Fruit fly (Drosophila melanogaster) whole organism, embryonic: Measurements from ENCODE around the gene H.
A peak's percentile ranks its signal among the peaks of the same experiment; 100 is the strongest.

Experiments used
- Adf1 ChIP-seq: fragments of 200-800 bp; sonication (Bioruptor generic); IDR thresholded peaks from 2 replicates; pipeline ENCODE4 v1.3.6; 2022; ENCODE audit warnings: missing biosample characterization, missing genetic modification characterization
- Awh ChIP-seq: fragments of 200-800 bp; sonication (Bioruptor generic); IDR thresholded peaks from 2 replicates; pipeline ENCODE4, ENCODE4 v1.3.6; 2022; ENCODE audit warnings: missing biosample characterization, missing genetic modification characterization
- BEAF-32 ChIP-seq: fragments of 200-800 bp; sonication (Bioruptor generic); optimal IDR thresholded peaks from 3 replicates; lab custom pipeline; 2017; ENCODE audit warnings: missing biosample characterization, missing genetic modification characterization, mild to moderate bottlenecking, moderate library complexity, missing genetic modification reagents
- CG11085 ChIP-seq: fragments of 200-800 bp; sonication (Bioruptor generic); IDR thresholded peaks from 2 replicates; pipeline ENCODE4 v1.3.6; 2022; ENCODE audit warnings: missing biosample characterization, missing genetic modification characterization
- CG1233 ChIP-seq: fragments of 200-800 bp; sonication (Bioruptor generic); optimal IDR thresholded peaks from 4 replicates; lab custom pipeline; 2018; ENCODE audit warnings: missing biosample characterization, mild to moderate bottlenecking, missing genetic modification characterization
- CG12659 ChIP-seq: fragments of 200-800 bp; sonication (Bioruptor generic); optimal IDR thresholded peaks from 3 replicates; lab custom pipeline; 2017; ENCODE audit warnings: mild to moderate bottlenecking, missing biosample characterization, missing genetic modification reagents, missing genetic modification characterization
- CG15601 ChIP-seq: fragments of 200-800 bp; sonication (Bioruptor generic); optimal IDR thresholded peaks from 3 replicates; lab custom pipeline; 2019; ENCODE audit warnings: missing biosample characterization, mild to moderate bottlenecking, missing genetic modification characterization, moderate library complexity
- CG1603 ChIP-seq: fragments of 200-800 bp; sonication (Bioruptor generic); optimal IDR thresholded peaks from 2 replicates; lab custom pipeline; 2019; ENCODE audit warnings: missing biosample characterization, mild to moderate bottlenecking, missing genetic modification characterization, moderate library complexity
- CG16779 ChIP-seq: fragments of 200-800 bp; sonication (Bioruptor generic); IDR thresholded peaks from 2 replicates; pipeline ENCODE4 v1.3.6; 2022; ENCODE audit warnings: missing biosample characterization, missing genetic modification characterization
- CG17829 ChIP-seq: fragments of 200-800 bp; optimal IDR thresholded peaks from 2 replicates; lab custom pipeline; 2019; ENCODE audit warnings: missing biosample characterization, mild to moderate bottlenecking, missing genetic modification characterization, moderate library complexity
- CG18262 ChIP-seq: fragments of 200-800 bp; optimal IDR thresholded peaks from 3 replicates; lab custom pipeline; 2019; ENCODE audit warnings: missing biosample characterization, mild to moderate bottlenecking, missing genetic modification characterization, moderate library complexity
- CG2202 ChIP-seq: fragments of 200-800 bp; sonication (Bioruptor generic); optimal IDR thresholded peaks from 2 replicates; lab custom pipeline; 2018; ENCODE audit warnings: missing biosample characterization, mild to moderate bottlenecking, missing genetic modification characterization
- CG2712 ChIP-seq: fragments of 200-800 bp; optimal IDR thresholded peaks from 3 replicates; lab custom pipeline; 2019; ENCODE audit warnings: missing biosample characterization, mild to moderate bottlenecking, missing genetic modification characterization, moderate library complexity
- CG32772 ChIP-seq: fragments of 200-800 bp; sonication (Bioruptor generic); IDR thresholded peaks from 2 replicates; pipeline ENCODE4 v1.3.6; 2022; ENCODE audit warnings: missing biosample characterization, missing genetic modification characterization
- CG3995 ChIP-seq: fragments of 200-800 bp; sonication (Bioruptor generic); optimal IDR thresholded peaks from 3 replicates; lab custom pipeline; 2016; ENCODE audit warnings: missing biosample characterization, missing genetic modification characterization
- CG4820 ChIP-seq: fragments of 200-800 bp; sonication (Bioruptor generic); optimal IDR thresholded peaks from 3 replicates; lab custom pipeline; 2016; ENCODE audit warnings: missing biosample characterization, missing genetic modification characterization
- CG6689 ChIP-seq: fragments of 200-800 bp; sonication (Bioruptor generic); IDR thresholded peaks from 2 replicates; pipeline ENCODE4 v1.3.6; 2022; ENCODE audit warnings: missing biosample characterization, missing genetic modification characterization
- CG6813 ChIP-seq: fragments of 200-800 bp; sonication (Bioruptor generic); optimal IDR thresholded peaks from 2 replicates; lab custom pipeline; 2017; ENCODE audit warnings: missing biosample characterization, missing genetic modification characterization, mild to moderate bottlenecking, moderate library complexity, missing genetic modification reagents
- CG9437 ChIP-seq: fragments of 200-800 bp; sonication (Bioruptor generic); optimal IDR thresholded peaks from 2 replicates; lab custom pipeline; 2018; ENCODE audit warnings: missing biosample characterization, mild to moderate bottlenecking, missing genetic modification characterization
- Camta ChIP-seq: fragments of 200-800 bp; sonication (Bioruptor generic); optimal IDR thresholded peaks from 2 replicates; lab custom pipeline; 2016; ENCODE audit warnings: missing biosample characterization, missing genetic modification characterization
- Dad ChIP-seq: fragments of 200-800 bp; sonication (Bioruptor generic); optimal IDR thresholded peaks from 3 replicates; lab custom pipeline; 2016; ENCODE audit warnings: missing biosample characterization, missing genetic modification characterization
- Dip2 ChIP-seq: fragments of 200-800 bp; sonication (Bioruptor generic); IDR thresholded peaks from 2 replicates; pipeline ENCODE4 v1.3.6; 2022; ENCODE audit warnings: missing biosample characterization, missing genetic modification characterization
- Doc3 ChIP-seq: fragments of 200-800 bp; sonication (Bioruptor generic); IDR thresholded peaks from 3 replicates; pipeline ENCODE4 v1.3.6; 2022; ENCODE audit warnings: missing biosample characterization, missing genetic modification characterization; ENCODE audit not compliant: partially characterized antibody
- Dref ChIP-seq: fragments of 200-800 bp; sonication (Bioruptor generic); IDR thresholded peaks from 2 replicates; pipeline ENCODE4 v1.3.6; 2022; ENCODE audit warnings: missing biosample characterization, missing genetic modification characterization
- E2f2 ChIP-seq: fragments of 200-800 bp; sonication (Bioruptor generic); IDR thresholded peaks from 2 replicates; pipeline ENCODE4 v1.3.6; 2022; ENCODE audit warnings: missing biosample characterization, missing genetic modification characterization
- HLHmδ ChIP-seq: fragments of 200-800 bp; sonication (Bioruptor generic); optimal IDR thresholded peaks from 2 replicates; lab custom pipeline; 2018; ENCODE audit warnings: missing biosample characterization, mild to moderate bottlenecking, missing genetic modification characterization, moderate library complexity
- Lhr ChIP-seq: fragments of 200-800 bp; sonication (Bioruptor generic); optimal IDR thresholded peaks from 3 replicates; lab custom pipeline; 2017; ENCODE audit warnings: mild to moderate bottlenecking, missing biosample characterization, missing genetic modification reagents, missing genetic modification characterization
- MBD-R2 ChIP-seq: fragments of 200-800 bp; sonication (Bioruptor generic); IDR thresholded peaks from 2 replicates; pipeline ENCODE4 v1.3.6; 2022; ENCODE audit warnings: missing biosample characterization, missing genetic modification characterization
- Meics ChIP-seq: fragments of 200-800 bp; sonication (Bioruptor generic); optimal IDR thresholded peaks from 2 replicates; lab custom pipeline; 2017; ENCODE audit warnings: missing biosample characterization, mild to moderate bottlenecking, missing genetic modification characterization
- Sin3A ChIP-seq: fragments of >200 bp; optimal IDR thresholded peaks from 2 replicates; lab custom pipeline; 2018
- Sry-δ ChIP-seq: fragments of 200-800 bp; sonication (Bioruptor generic); optimal IDR thresholded peaks from 2 replicates; lab custom pipeline; 2016; ENCODE audit warnings: missing biosample characterization, missing genetic modification characterization
- Stat92E ChIP-seq, 3 experiments: fragments of >200 bp in 2 of 3; fragments of 200-800 bp in 1 of 3; sonication (Bioruptor generic) in 1 of 3; optimal IDR thresholded peaks; 2 replicates each; lab custom pipeline; 2017 to 2019; ENCODE audit warnings: missing biosample characterization in 3 of 3, missing genetic modification characterization in 3 of 3, mild to moderate bottlenecking in 1 of 3, moderate library complexity in 1 of 3
- al ChIP-seq: fragments of 200-800 bp; sonication (Bioruptor generic); IDR thresholded peaks from 2 replicates; pipeline ENCODE4 v1.3.6; 2022; ENCODE audit warnings: missing biosample characterization, missing genetic modification characterization
- cad ChIP-seq: fragments of >200 bp; optimal IDR thresholded peaks from 2 replicates; lab custom pipeline; 2017; ENCODE audit warnings: missing biosample characterization, missing genetic modification characterization
- caup ChIP-seq: fragments of 200-800 bp; sonication (Bioruptor generic); optimal IDR thresholded peaks from 3 replicates; lab custom pipeline; 2017; ENCODE audit warnings: missing biosample characterization, mild to moderate bottlenecking, missing genetic modification characterization, moderate library complexity; ENCODE audit not compliant: severe bottlenecking
- dpn ChIP-seq, 2 experiments: fragments of 200-800 bp; sonication (Bioruptor generic); optimal IDR thresholded peaks; 3 replicates each; lab custom pipeline; 2016; ENCODE audit warnings: missing biosample characterization in 2 of 2, missing genetic modification characterization in 2 of 2
- ftz-f1 ChIP-seq: fragments of 200-800 bp; sonication (Bioruptor generic); optimal IDR thresholded peaks from 2 replicates; lab custom pipeline; 2016; ENCODE audit warnings: missing biosample characterization, missing genetic modification characterization
- insv ChIP-seq, 2 experiments: fragments of 200-800 bp; sonication (Bioruptor generic); optimal IDR thresholded peaks; 3 replicates each; lab custom pipeline; 2016 to 2018; ENCODE audit warnings: missing biosample characterization in 2 of 2, missing genetic modification characterization in 2 of 2
- nerfin-2 ChIP-seq: fragments of 200-800 bp; sonication (Bioruptor generic); IDR thresholded peaks from 2 replicates; pipeline ENCODE4 v1.3.6; 2022; ENCODE audit warnings: missing biosample characterization, missing genetic modification characterization; ENCODE audit not compliant: partially characterized antibody
- org-1 ChIP-seq: fragments of 200-800 bp; sonication (Bioruptor generic); optimal IDR thresholded peaks from 2 replicates; lab custom pipeline; 2017; ENCODE audit warnings: missing biosample characterization, missing genetic modification characterization
- peb ChIP-seq: fragments of 200-800 bp; sonication (Bioruptor generic); IDR thresholded peaks from 2 replicates; pipeline ENCODE4 v1.3.6; 2022; ENCODE audit warnings: missing biosample characterization, missing genetic modification characterization
- pho ChIP-seq: fragments of 200-800 bp; sonication (Bioruptor generic); optimal IDR thresholded peaks from 2 replicates; lab custom pipeline; 2016; ENCODE audit warnings: missing biosample characterization, missing genetic modification characterization
- pros ChIP-seq: fragments of 200-800 bp; sonication (Bioruptor generic); optimal IDR thresholded peaks from 3 replicates; lab custom pipeline; 2019; ENCODE audit warnings: missing biosample characterization, mild to moderate bottlenecking, missing genetic modification characterization, moderate library complexity
- pum ChIP-seq: fragments of 200-800 bp; sonication (Bioruptor generic); optimal IDR thresholded peaks from 2 replicates; lab custom pipeline; 2016; ENCODE audit warnings: missing biosample characterization, missing genetic modification characterization
- run ChIP-seq: fragments of 200-800 bp; sonication (Bioruptor generic); optimal IDR thresholded peaks from 3 replicates; lab custom pipeline; 2018; ENCODE audit warnings: missing biosample characterization, mild to moderate bottlenecking, missing genetic modification characterization
- slou ChIP-seq: fragments of 200-800 bp; sonication (Bioruptor generic); optimal IDR thresholded peaks from 3 replicates; lab custom pipeline; 2016; ENCODE audit warnings: missing biosample characterization, missing genetic modification characterization
- stwl ChIP-seq: fragments of 200-800 bp; sonication (Bioruptor generic); optimal IDR thresholded peaks from 3 replicates; lab custom pipeline; 2018; ENCODE audit warnings: missing biosample characterization, mild to moderate bottlenecking, missing genetic modification characterization, moderate library complexity
- tin ChIP-seq: fragments of 200-800 bp; sonication (Bioruptor generic); optimal IDR thresholded peaks from 3 replicates; lab custom pipeline; 2016; ENCODE audit warnings: missing biosample characterization, missing genetic modification characterization
- tna ChIP-seq: fragments of 200-800 bp; sonication (Bioruptor generic); IDR thresholded peaks from 2 replicates; pipeline ENCODE4 v1.3.6; 2022; ENCODE audit warnings: missing biosample characterization, missing genetic modification characterization; ENCODE audit not compliant: partially characterized antibody
- trem ChIP-seq: fragments of 200-800 bp; optimal IDR thresholded peaks from 3 replicates; lab custom pipeline; 2019; ENCODE audit warnings: missing biosample characterization, mild to moderate bottlenecking, missing genetic modification characterization, moderate library complexity
- unc-4 ChIP-seq: fragments of 200-800 bp; sonication (Bioruptor generic); IDR thresholded peaks from 2 replicates; pipeline ENCODE4 v1.3.6; 2022; ENCODE audit warnings: missing biosample characterization, missing genetic modification characterization; ENCODE audit not compliant: partially characterized antibody

H gene

dm6 chr3R:20576789-20577188 lies 44.9 kb upstream of the H start, which contains the start of the genes TFAM and CG5412 (continued):
- TF ChIP-seq CG32772 (GFP tag; lab: Robert Waterston, UW) = no peak
- peak; percentile 93 for TF ChIP-seq MBD-R2 (GFP tag; lab: Robert Waterston, UW)
- no peak for TF ChIP-seq Awh (GFP tag; lab: Robert Waterston, UW)
- TF ChIP-seq CG2712 (tag; lab: Kevin White, UChicago) = no peak
- TF ChIP-seq Lhr = peak; percentile 13
- TF ChIP-seq insv (GFP tag; optimal IDR thresholded peaks at IDR 0.05; lab: Kevin White, UChicago) = no peak
- TF ChIP-seq CG18262 (tag; lab: Kevin White, UChicago) = no peak
- no peak for TF ChIP-seq CG11085 (GFP tag; lab: Robert Waterston, UW)
- TF ChIP-seq Dip2 (GFP tag; lab: Robert Waterston, UW) = no peak
- TF ChIP-seq E2f2 (GFP tag; lab: Robert Waterston, UW) = peak; percentile 56; the same call in 1 of the 2 replicates
- no peak for TF ChIP-seq caup (GFP tag; lab: Kevin White, UChicago)
- no peak for TF ChIP-seq pum
- peak in 1 of 3 experiments; percentile 49 for TF ChIP-seq Stat92E (GFP tag; optimal IDR thresholded peaks at IDR 0.05; lab: Kevin White, UChicago)
- TF ChIP-seq CG17829 (tag; lab: Kevin White, UChicago) = peak; percentile 26
- no peak for TF ChIP-seq al
- TF ChIP-seq BEAF-32 (GFP tag; lab: Kevin White, UChicago) = peak; percentile 42
- TF ChIP-seq CG3995 (GFP tag; lab: Kevin White, UChicago) = peak; percentile 13
- TF ChIP-seq org-1 (GFP tag; lab: Kevin White, UChicago) = no peak
- peak; percentile 50 for TF ChIP-seq CG1603 (tag; lab: Kevin White, UChicago)
- TF ChIP-seq cad (GFP tag; lab: Kevin White, UChicago) = no peak
- no peak for TF ChIP-seq Dad (GFP tag; lab: Kevin White, UChicago)
- TF ChIP-seq tin (GFP tag; lab: Kevin White, UChicago) = no peak
- peak; percentile 83 for TF ChIP-seq Sry-δ (GFP tag; lab: Kevin White, UChicago)
- TF ChIP-seq tna = no peak
- TF ChIP-seq CG6813 = peak; percentile 2
- TF ChIP-seq CG6689 (GFP tag; lab: Robert Waterston, UW) = no peak
- TF ChIP-seq unc-4 = peak; percentile 33; the same call in 1 of the 2 replicates
- TF ChIP-seq HLHmδ (GFP tag; lab: Kevin White, UChicago) = no peak
- TF ChIP-seq Camta (GFP tag; lab: Kevin White, UChicago) = no peak
- no peak for TF ChIP-seq pros (GFP tag; lab: Kevin White, UChicago)
- TF ChIP-seq peb (GFP tag; lab: Robert Waterston, UW) = no peak
- TF ChIP-seq CG1233 (GFP tag; lab: Kevin White, UChicago) = no peak
- no peak for TF ChIP-seq run (tag; lab: Kevin White, UChicago)
- peak; percentile 23; the same call in 1 of the 3 replicates for TF ChIP-seq Doc3
- no peak for TF ChIP-seq dpn (GFP tag; optimal IDR thresholded peaks at IDR 0.05; lab: Kevin White, UChicago)
- TF ChIP-seq slou = no peak
- TF ChIP-seq trem (tag; lab: Kevin White, UChicago) = peak; percentile 55
- TF ChIP-seq Meics = no peak
- TF ChIP-seq Adf1 (GFP tag; lab: Robert Waterston, UW) = no peak
- TF ChIP-seq CG12659 (GFP tag; lab: Kevin White, UChicago) = no peak
- no peak for TF ChIP-seq CG15601 (tag; lab: Kevin White, UChicago)
- peak; percentile 31 for TF ChIP-seq Sin3A (lab: Kevin White, UChicago)
- no peak for TF ChIP-seq pho
- no peak for TF ChIP-seq CG4820 (GFP tag; lab: Kevin White, UChicago)
- TF ChIP-seq nerfin-2 (GFP tag; lab: Robert Waterston, UW) = no peak
- TF ChIP-seq CG16779 (GFP tag; lab: Robert Waterston, UW) = no peak
- TF ChIP-seq CG2202 (tag; lab: Kevin White, UChicago) = no peak
- TF ChIP-seq stwl (tag; lab: Kevin White, UChicago) = peak; percentile 55
- TF ChIP-seq Dref = peak; percentile 75
- peak; percentile 56 for TF ChIP-seq CG9437
- peak; percentile 71 for TF ChIP-seq ftz-f1 (GFP tag; lab: Kevin White, UChicago)
